Fruit fly (Drosophila melanogaster) whole organism, embryonic: ENCODE data around the gene scat.
A peak's percentile ranks its signal among the peaks of the same experiment; 100 is the strongest.

Experiments used
- Aef1 ChIP-seq: fragments of 200-800 bp; sonication (Bioruptor generic); IDR thresholded peaks from 3 replicates; pipeline ENCODE4 v1.3.6; 2022; ENCODE audit warnings: missing biosample characterization, missing genetic modification characterization
- CG10147 ChIP-seq: fragments of 200-800 bp; sonication (Bioruptor generic); optimal IDR thresholded peaks from 2 replicates; lab custom pipeline; 2019; ENCODE audit warnings: missing biosample characterization, mild to moderate bottlenecking, missing genetic modification characterization, moderate library complexity
- CG10431 ChIP-seq: fragments of 200-800 bp; sonication (Bioruptor generic); optimal IDR thresholded peaks from 3 replicates; lab custom pipeline; 2018; ENCODE audit warnings: missing biosample characterization, mild to moderate bottlenecking, missing genetic modification characterization
- CG10654 ChIP-seq: fragments of 200-800 bp; sonication (Bioruptor generic); optimal IDR thresholded peaks from 2 replicates; lab custom pipeline; 2016; ENCODE audit warnings: missing biosample characterization, missing genetic modification characterization
- CG15269 ChIP-seq: fragments of 200-800 bp; sonication (Bioruptor generic); optimal IDR thresholded peaks from 2 replicates; lab custom pipeline; 2018; ENCODE audit warnings: missing biosample characterization, mild to moderate bottlenecking, missing genetic modification characterization, moderate library complexity
- CG1603 ChIP-seq: fragments of 200-800 bp; sonication (Bioruptor generic); optimal IDR thresholded peaks from 2 replicates; lab custom pipeline; 2019; ENCODE audit warnings: missing biosample characterization, mild to moderate bottlenecking, missing genetic modification characterization, moderate library complexity
- CG17186 ChIP-seq: fragments of 200-800 bp; sonication (Bioruptor generic); optimal IDR thresholded peaks from 3 replicates; lab custom pipeline; 2017; ENCODE audit warnings: missing biosample characterization, missing genetic modification reagents, missing genetic modification characterization
- CG17912 ChIP-seq: fragments of 200-800 bp; sonication (Bioruptor generic); optimal IDR thresholded peaks from 2 replicates; lab custom pipeline; 2018; ENCODE audit warnings: missing biosample characterization, mild to moderate bottlenecking, missing genetic modification characterization
- CG18476 ChIP-seq: fragments of 200-800 bp; sonication (Bioruptor generic); optimal IDR thresholded peaks from 2 replicates; lab custom pipeline; 2016; ENCODE audit warnings: missing biosample characterization, mild to moderate bottlenecking, missing genetic modification characterization
- CG34376 ChIP-seq: fragments of 200-800 bp; sonication (Bioruptor generic); optimal IDR thresholded peaks from 2 replicates; lab custom pipeline; 2018; ENCODE audit warnings: missing biosample characterization, mild to moderate bottlenecking, missing genetic modification characterization
- CG3726 ChIP-seq: fragments of 200-800 bp; sonication (Bioruptor generic); IDR thresholded peaks from 3 replicates; pipeline ENCODE4, ENCODE4 v1.3.6; 2022; ENCODE audit warnings: missing biosample characterization, missing genetic modification characterization
- CG6175 ChIP-seq: fragments of 200-800 bp; sonication (Bioruptor generic); IDR thresholded peaks from 3 replicates; pipeline ENCODE4 v1.3.6; 2022; ENCODE audit warnings: missing biosample characterization, missing genetic modification characterization
- CG9437 ChIP-seq: fragments of 200-800 bp; sonication (Bioruptor generic); optimal IDR thresholded peaks from 2 replicates; lab custom pipeline; 2018; ENCODE audit warnings: missing biosample characterization, mild to moderate bottlenecking, missing genetic modification characterization
- CG9876 ChIP-seq: fragments of 200-800 bp; sonication (Bioruptor generic); optimal IDR thresholded peaks from 2 replicates; lab custom pipeline; 2016; ENCODE audit warnings: missing biosample characterization, missing genetic modification characterization
- Dad ChIP-seq: fragments of 200-800 bp; sonication (Bioruptor generic); optimal IDR thresholded peaks from 3 replicates; lab custom pipeline; 2016; ENCODE audit warnings: missing biosample characterization, missing genetic modification characterization
- GATAe ChIP-seq: fragments of 200-800 bp; sonication (Bioruptor generic); conservative IDR thresholded peaks from 2 replicates; pipeline ENCODE4 v1.3.6; 2022; ENCODE audit warnings: missing biosample characterization, missing genetic modification characterization
- HLH4C ChIP-seq: fragments of 200-800 bp; sonication (Bioruptor generic); IDR thresholded peaks from 3 replicates; pipeline ENCODE4 v1.3.6; 2022; ENCODE audit warnings: missing biosample characterization, missing genetic modification characterization; ENCODE audit not compliant: partially characterized antibody
- Hmx ChIP-seq: fragments of 200-800 bp; sonication (Bioruptor generic); optimal IDR thresholded peaks from 2 replicates; lab custom pipeline; 2016; ENCODE audit warnings: missing biosample characterization, missing genetic modification characterization
- Hr3 ChIP-seq: fragments of 200-800 bp; sonication (Bioruptor generic); optimal IDR thresholded peaks from 3 replicates; lab custom pipeline; 2016; ENCODE audit warnings: missing biosample characterization, missing genetic modification characterization
- Hsf ChIP-seq: fragments of 200-800 bp; sonication (Bioruptor generic); optimal IDR thresholded peaks from 3 replicates; lab custom pipeline; 2016; ENCODE audit warnings: missing biosample characterization, missing genetic modification characterization
- Meics ChIP-seq: fragments of 200-800 bp; sonication (Bioruptor generic); optimal IDR thresholded peaks from 2 replicates; lab custom pipeline; 2017; ENCODE audit warnings: missing biosample characterization, mild to moderate bottlenecking, missing genetic modification characterization
- NK7.1 ChIP-seq: fragments of 200-800 bp; sonication (Bioruptor generic); optimal IDR thresholded peaks from 3 replicates; lab custom pipeline; 2016; ENCODE audit warnings: missing biosample characterization, missing genetic modification characterization
- Pdp1 ChIP-seq, 2 experiments: fragments of 200-800 bp; sonication (Bioruptor generic); optimal IDR thresholded peaks; 3 replicates each; lab custom pipeline; 2016; ENCODE audit warnings: missing biosample characterization in 2 of 2, missing genetic modification characterization in 2 of 2, mild to moderate bottlenecking in 1 of 2, moderate library complexity in 1 of 2
- Scr ChIP-seq: fragments of 200-800 bp; sonication (Bioruptor generic); IDR thresholded peaks from 2 replicates; pipeline ENCODE4 v1.3.6; 2022; ENCODE audit warnings: missing biosample characterization, missing genetic modification characterization; ENCODE audit not compliant: partially characterized antibody
- Tbp ChIP-seq: fragments of >200 bp; optimal IDR thresholded peaks from 2 replicates; lab custom pipeline; 2018; ENCODE audit warnings: missing biosample characterization, missing genetic modification characterization
- Usf ChIP-seq: fragments of 200-800 bp; sonication (Bioruptor generic); optimal IDR thresholded peaks from 2 replicates; lab custom pipeline; 2017; ENCODE audit warnings: missing genotype, missing biosample characterization, missing genetic modification characterization
- abd-A ChIP-seq: fragments of 200-800 bp; sonication (Bioruptor generic); optimal IDR thresholded peaks from 3 replicates; lab custom pipeline; 2019; ENCODE audit warnings: missing biosample characterization, mild to moderate bottlenecking, missing genetic modification characterization, moderate library complexity
- bowl ChIP-seq: fragments of 200-800 bp; sonication (Bioruptor generic); IDR thresholded peaks from 2 replicates; pipeline ENCODE4 v1.3.6; 2022; ENCODE audit warnings: missing biosample characterization, missing genetic modification characterization
- cad ChIP-seq: fragments of >200 bp; optimal IDR thresholded peaks from 2 replicates; lab custom pipeline; 2017; ENCODE audit warnings: missing biosample characterization, missing genetic modification characterization
- ci ChIP-seq: fragments of 200-800 bp; sonication (Bioruptor generic); IDR thresholded peaks from 3 replicates; pipeline ENCODE4 v1.3.6; 2022; ENCODE audit warnings: missing biosample characterization, missing genetic modification characterization
- crc ChIP-seq: fragments of 200-800 bp; sonication (Bioruptor generic); optimal IDR thresholded peaks from 2 replicates; lab custom pipeline; 2016; ENCODE audit warnings: missing biosample characterization, missing genetic modification characterization
- cwo ChIP-seq: fragments of 200-800 bp; sonication (Bioruptor generic); optimal IDR thresholded peaks from 3 replicates; lab custom pipeline; 2017; ENCODE audit warnings: missing biosample characterization, missing genetic modification characterization, mild to moderate bottlenecking, moderate library complexity, missing genetic modification reagents
- eyg ChIP-seq: fragments of 200-800 bp; sonication (Bioruptor generic); optimal IDR thresholded peaks from 3 replicates; lab custom pipeline; 2016; ENCODE audit warnings: missing biosample characterization, missing genetic modification characterization
- fru ChIP-seq: fragments of >200 bp; optimal IDR thresholded peaks from 2 replicates; lab custom pipeline; 2017
- ftz-f1 ChIP-seq: fragments of 200-800 bp; sonication (Bioruptor generic); optimal IDR thresholded peaks from 2 replicates; lab custom pipeline; 2016; ENCODE audit warnings: missing biosample characterization, missing genetic modification characterization
- gcm2 ChIP-seq: fragments of 200-800 bp; sonication (Bioruptor generic); optimal IDR thresholded peaks from 2 replicates; lab custom pipeline; 2016; ENCODE audit warnings: missing biosample characterization, missing genetic modification characterization
- gro ChIP-seq: fragments of 200-800 bp; sonication (Bioruptor generic); optimal IDR thresholded peaks from 2 replicates; lab custom pipeline; 2016; ENCODE audit warnings: missing biosample characterization, missing genetic modification characterization
- ham ChIP-seq: fragments of 200-800 bp; sonication (Bioruptor generic); IDR thresholded peaks from 2 replicates; pipeline ENCODE4 v1.3.6; 2022; ENCODE audit warnings: missing biosample characterization, missing genetic modification characterization
- luna ChIP-seq: fragments of 200-800 bp; sonication (Bioruptor generic); optimal IDR thresholded peaks from 2 replicates; lab custom pipeline; 2016; ENCODE audit warnings: missing biosample characterization, missing genetic modification characterization
- nerfin-2 ChIP-seq: fragments of 200-800 bp; sonication (Bioruptor generic); IDR thresholded peaks from 2 replicates; pipeline ENCODE4 v1.3.6; 2022; ENCODE audit warnings: missing biosample characterization, missing genetic modification characterization; ENCODE audit not compliant: partially characterized antibody
- onecut ChIP-seq: fragments of 200-800 bp; sonication (Bioruptor generic); IDR thresholded peaks from 2 replicates; pipeline ENCODE4 v1.3.6; 2022; ENCODE audit warnings: missing biosample characterization, missing genetic modification characterization
- p53 ChIP-seq: fragments of 200-800 bp; sonication (Bioruptor generic); optimal IDR thresholded peaks from 2 replicates; lab custom pipeline; 2016; ENCODE audit warnings: missing biosample characterization, missing genetic modification characterization
- pb ChIP-seq: fragments of 200-800 bp; sonication (Bioruptor generic); optimal IDR thresholded peaks from 3 replicates; lab custom pipeline; 2016; ENCODE audit warnings: missing biosample characterization, missing genetic modification characterization
- repo ChIP-seq: fragments of 200-800 bp; sonication (Bioruptor generic); optimal IDR thresholded peaks from 2 replicates; lab custom pipeline; 2016; ENCODE audit warnings: missing biosample characterization, missing genetic modification characterization
- rib ChIP-seq: fragments of 200-800 bp; sonication (Bioruptor generic); IDR thresholded peaks from 2 replicates; pipeline ENCODE4 v1.3.6; 2022; ENCODE audit warnings: missing biosample characterization, missing genetic modification characterization
- scrt ChIP-seq: fragments of 200-800 bp; sonication (Bioruptor generic); optimal IDR thresholded peaks from 2 replicates; lab custom pipeline; 2018; ENCODE audit warnings: missing biosample characterization, mild to moderate bottlenecking, missing genetic modification characterization, moderate library complexity
- sens-2 ChIP-seq: fragments of 200-800 bp; sonication (Bioruptor generic); IDR thresholded peaks from 2 replicates; pipeline ENCODE4 v1.3.6; 2022; ENCODE audit warnings: missing biosample characterization, missing genetic modification characterization
- slbo ChIP-seq: fragments of 200-800 bp; sonication (Bioruptor generic); IDR thresholded peaks from 2 replicates; pipeline ENCODE4 v1.3.6; 2022; ENCODE audit warnings: missing biosample characterization, missing genetic modification characterization
- stwl ChIP-seq: fragments of 200-800 bp; sonication (Bioruptor generic); optimal IDR thresholded peaks from 3 replicates; lab custom pipeline; 2018; ENCODE audit warnings: missing biosample characterization, mild to moderate bottlenecking, missing genetic modification characterization, moderate library complexity
- vvl ChIP-seq: fragments of 200-800 bp; sonication (Bioruptor generic); IDR thresholded peaks from 2 replicates; pipeline ENCODE4 v1.3.6; 2022; ENCODE audit warnings: missing biosample characterization, missing genetic modification characterization

scat gene

DNA sequence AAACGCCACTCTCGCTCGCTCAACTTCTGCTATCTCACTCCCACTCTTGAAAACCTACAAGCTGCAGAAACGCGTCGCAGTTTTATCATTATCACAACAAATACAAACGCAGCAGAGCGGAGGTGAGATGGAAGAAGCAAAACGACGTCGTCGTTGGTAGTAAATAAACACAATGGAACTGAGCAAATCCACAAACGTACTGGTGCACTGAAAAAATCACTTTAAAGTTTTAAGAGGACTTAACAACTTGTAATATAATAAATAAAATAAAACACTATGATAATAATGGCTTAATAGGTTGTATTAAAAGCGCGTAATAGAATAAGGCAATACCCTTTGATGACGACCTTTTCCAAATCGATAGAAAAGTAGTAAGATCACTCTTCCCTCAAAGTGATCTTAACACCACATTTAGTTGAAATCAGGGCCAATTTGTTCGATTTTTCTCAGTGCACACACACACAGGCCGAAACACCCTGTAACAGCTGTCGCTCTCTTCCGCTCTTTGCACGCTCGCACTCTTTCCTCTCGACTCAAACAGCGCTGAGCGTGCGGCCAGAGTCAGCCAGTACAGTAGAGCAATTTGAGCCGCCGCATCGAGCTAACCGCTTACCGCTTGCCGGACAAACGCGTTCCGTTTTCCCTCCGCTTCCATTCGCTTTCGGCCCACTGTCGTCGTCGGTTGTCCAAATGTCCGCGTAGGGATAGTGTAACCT is 18.2 kb downstream of the scat start (continued):
- TF ChIP-seq stwl (peak; percentile 30), vvl (GFP tag; lab: Robert Waterston, UW) (peak; percentile 95), CG17186 (GFP tag; lab: Kevin White, UChicago) (peak; percentile 71), Usf (GFP tag; lab: Kevin White, UChicago) (peak; percentile 96), CG17912 (GFP tag; lab: Kevin White, UChicago) (peak; percentile 78), abd-A (tag; lab: Kevin White, UChicago) (peak; percentile 83), gro (GFP tag; lab: Kevin White, UChicago) (no peak), CG18476 (GFP tag; lab: Kevin White, UChicago) (peak; percentile 83), rib (peak; percentile 85), Dad (peak; percentile 60), Hr3 (GFP tag; lab: Kevin White, UChicago) (peak; percentile 96), cwo (peak; percentile 91), Hmx (GFP tag; lab: Kevin White, UChicago) (peak; percentile 82), crc (GFP tag; lab: Kevin White, UChicago) (no peak), Hsf (peak; percentile 90), ham (GFP tag; lab: Robert Waterston, UW) (peak; percentile 83), ci (peak; percentile 92; the same call in 2 of the 3 replicates), Meics (GFP tag; lab: Kevin White, UChicago) (peak; percentile 93), CG10431 (GFP tag; lab: Kevin White, UChicago) (peak; percentile 87), sens-2 (GFP tag; lab: Robert Waterston, UW) (peak; percentile 90), gcm2 (GFP tag; lab: Kevin White, UChicago) (peak; percentile 92), CG3726 (GFP tag; lab: Robert Waterston, UW) (peak; percentile 94), Pdp1 (GFP tag; optimal IDR thresholded peaks at IDR 0.05; lab: Kevin White, UChicago) (peak; percentile 70 to 91), CG1603 (tag; lab: Kevin White, UChicago) (peak; percentile 81), slbo (GFP tag; lab: Robert Waterston, UW) (peak; percentile 95), ftz-f1 (GFP tag; lab: Kevin White, UChicago) (peak; percentile 5), CG6175 (peak; percentile 88), bowl (GFP tag; lab: Robert Waterston, UW) (peak; percentile 88), luna (GFP tag; lab: Kevin White, UChicago) (peak; percentile 37), GATAe (GFP tag; lab: Robert Waterston, UW) (peak; percentile 87), CG10147 (GFP tag; lab: Kevin White, UChicago) (peak; percentile 91), CG9437 (GFP tag; lab: Kevin White, UChicago) (peak; percentile 87), Tbp (no peak), scrt (GFP tag; lab: Kevin White, UChicago) (peak; percentile 88), eyg (GFP tag; lab: Kevin White, UChicago) (peak; percentile 53), cad (GFP tag; lab: Kevin White, UChicago) (no peak), nerfin-2 (GFP tag; lab: Robert Waterston, UW) (no peak), onecut (GFP tag; lab: Robert Waterston, UW) (peak; percentile 90), Aef1 (GFP tag; lab: Robert Waterston, UW) (peak; percentile 91), p53 (GFP tag; lab: Kevin White, UChicago) (no peak), fru (lab: Kevin White, UChicago) (no peak), CG10654 (GFP tag; lab: Kevin White, UChicago) (peak; percentile 91), repo (GFP tag; lab: Kevin White, UChicago) (peak; percentile 77), pb (peak; percentile 69), CG34376 (peak; percentile 94), CG15269 (tag; lab: Kevin White, UChicago) (peak; percentile 93), NK7.1 (GFP tag; lab: Kevin White, UChicago) (peak; percentile 38), CG9876 (GFP tag; lab: Kevin White, UChicago) (peak; percentile 80), Scr (GFP tag; lab: Robert Waterston, UW) (peak; percentile 32; the same call in 1 of the 2 replicates), HLH4C (GFP tag; lab: Robert Waterston, UW) (peak; percentile 38; the same call in 1 of the 3 replicates)
